Worm (Caenorhabditis elegans): ENCODE results near the gene B0281.1.

DNA sequence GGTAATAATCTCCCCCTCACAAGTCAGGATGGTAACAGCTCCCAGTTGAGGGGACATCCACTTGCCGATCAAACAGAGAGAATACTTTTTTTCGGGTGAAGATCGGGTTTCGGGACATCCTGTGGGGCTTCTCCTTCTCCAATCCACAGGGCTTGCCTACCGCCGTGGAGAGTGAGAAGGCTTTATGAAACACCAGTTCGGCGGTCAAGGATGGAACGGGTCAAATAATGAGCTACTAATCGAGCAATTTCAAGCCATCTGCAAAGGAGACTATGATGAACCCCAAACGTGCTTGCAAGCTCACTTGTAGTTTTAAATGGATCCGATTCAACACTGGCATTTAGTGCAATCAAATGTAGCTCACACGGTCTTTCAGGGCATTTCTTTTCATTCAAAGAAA, 28.2 kb upstream of the B0281.1 start:
- TF ChIP-seq lin-13 (GFP tag; optimal IDR thresholded peaks at IDR 0.05) (no peak), mdl-1 (tag; optimal IDR thresholded peaks at IDR 0.05) (no peak), nhr-23 (tag; optimal IDR thresholded peaks at IDR 0.05) (no peak), R02D3.7 (tag; optimal IDR thresholded peaks at IDR 0.05) (no peak)

All from whole organism, L2 larva.